Worm (Caenorhabditis elegans): ENCODE data around the gene rpia-1.

DNA sequence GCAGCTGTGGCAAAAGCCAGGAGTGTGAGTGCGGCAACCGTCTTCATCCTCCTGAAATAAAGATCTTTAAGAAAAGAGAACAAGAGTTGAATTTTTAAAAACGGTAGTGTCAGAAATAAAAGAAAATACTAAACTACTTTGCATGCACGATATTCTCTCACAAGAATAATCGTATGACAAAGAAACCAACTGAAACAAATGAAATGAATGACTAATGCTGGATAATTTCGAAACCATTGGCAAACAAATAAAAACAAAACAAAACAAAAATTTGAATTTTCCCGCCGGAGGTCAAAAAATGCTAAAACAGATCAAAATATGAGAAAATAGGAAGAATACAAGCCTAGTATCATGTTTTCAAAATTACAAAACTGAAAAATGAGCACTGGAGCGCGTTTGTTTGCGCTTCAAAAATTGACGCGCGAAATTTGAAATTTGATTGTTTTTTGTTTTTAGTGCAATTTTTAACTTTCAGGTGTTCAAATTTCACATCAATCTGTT is 18.9 kb upstream of the rpia-1 start, which contains the start of gene cpg-2:
- TF ChIP-seq tbx-8 (GFP tag; optimal IDR thresholded peaks at IDR 0.05) (no peak), snpc-4 (tag; optimal IDR thresholded peaks at IDR 0.05) (no peak), nhr-12 (tag; optimal IDR thresholded peaks at IDR 0.05) (no peak), elt-3 (tag; optimal IDR thresholded peaks at IDR 0.05) (no peak), ztf-11 (tag; optimal IDR thresholded peaks at IDR 0.05) (no peak), unc-62 (GFP tag; optimal IDR thresholded peaks at IDR 0.05) (no peak), ceh-43 (GFP tag; optimal IDR thresholded peaks at IDR 0.05) (no peak)
